Fruit fly (Drosophila melanogaster): ENCODE data around the gene CG34178.

Gene CG34178

dm6 chr2L:4393842-4394421 is 39.8 kb upstream of the CG34178 start, which contains the start of gene CG3652 (continued):
- TF ChIP-seq CG32772 (GFP tag; IDR thresholded peaks at IDR 0.05) (0 out of 2 replicates have a peak, but pooled peaks have one; percentile 8), dm (GFP tag; optimal IDR thresholded peaks at IDR 0.05) (peak; percentile 2), CG17912 (GFP tag; optimal IDR thresholded peaks at IDR 0.05) (no peak), Med (GFP tag) (peak; percentile 33), jumu (GFP tag; optimal IDR thresholded peaks at IDR 0.05) (peak; percentile 30), HmgD (GFP tag; optimal IDR thresholded peaks at IDR 0.05) (peak; percentile 27), Hr3 (GFP tag; optimal IDR thresholded peaks at IDR 0.05) (peak; percentile 30), bbx (GFP tag; IDR thresholded peaks at IDR 0.05; ENCODE audit: partially characterized antibody) (0 out of 2 replicates have a peak, but pooled peaks have one; percentile 14), Asciz (GFP tag; optimal IDR thresholded peaks at IDR 0.05) (no peak), Ssrp (tag; optimal IDR thresholded peaks at IDR 0.05) (peak; percentile 11), CTCF (GFP tag; optimal IDR thresholded peaks at IDR 0.05) (peak; percentile 60), Dek (tag; optimal IDR thresholded peaks at IDR 0.05) (no peak), Sry-δ (GFP tag; optimal IDR thresholded peaks at IDR 0.05) (peak; percentile 75), Xbp1 (GFP tag; optimal IDR thresholded peaks at IDR 0.05) (peak; percentile 49), lola (GFP tag; optimal IDR thresholded peaks at IDR 0.05) (peak in 1 of 3 experiments; percentile 29), sisA (GFP tag; IDR thresholded peaks at IDR 0.05) (no peak), Scr (GFP tag; IDR thresholded peaks at IDR 0.05; ENCODE audit: partially characterized antibody) (peak; percentile 60), CG30403 (GFP tag; optimal IDR thresholded peaks at IDR 0.05) (peak; percentile 52), pnt (GFP tag; optimal IDR thresholded peaks at IDR 0.05) (peak; percentile 34), CG34224 (GFP tag; IDR thresholded peaks at IDR 0.05; ENCODE audit: partially characterized antibody) (peak; percentile 38; the same call in 1 of the 3 replicates), prd (optimal IDR thresholded peaks at IDR 0.05) (no peak), prd (GFP tag; IDR thresholded peaks at IDR 0.05) (peak; percentile 38; the same call in 1 of the 3 replicates), CG9609 (GFP tag; optimal IDR thresholded peaks at IDR 0.05) (peak; percentile 19), vnd (GFP tag; IDR thresholded peaks at IDR 0.05; ENCODE audit: partially characterized antibody) (no peak), dati (GFP tag; IDR thresholded peaks at IDR 0.05) (no peak), Dad (GFP tag; optimal IDR thresholded peaks at IDR 0.05) (peak; percentile 9), CG11696 (GFP tag; IDR thresholded peaks at IDR 0.05) (no peak), Gug (GFP tag; IDR thresholded peaks at IDR 0.05) (peak; percentile 12; the same call in 1 of the 4 replicates), CG9797 (GFP tag; optimal IDR thresholded peaks at IDR 0.05) (peak; percentile 78), Ptx1 (GFP tag; IDR thresholded peaks at IDR 0.05) (peak; percentile 18; the same call in 1 of the 2 replicates), HmgZ (tag; optimal IDR thresholded peaks at IDR 0.05) (no peak), sna (GFP tag; IDR thresholded peaks at IDR 0.05; ENCODE audit: partially characterized antibody) (peak; percentile 18; the same call in 1 of the 2 replicates), Atf6 (GFP tag; IDR thresholded peaks at IDR 0.05) (no peak), al (GFP tag; IDR thresholded peaks at IDR 0.05) (peak; percentile 20; the same call in 1 of the 2 replicates), CG2116 (GFP tag; optimal IDR thresholded peaks at IDR 0.05) (peak; percentile 71), maf-S (GFP tag; optimal IDR thresholded peaks at IDR 0.05) (peak; percentile 20), pfk (GFP tag; optimal IDR thresholded peaks at IDR 0.05) (no peak), Aef1 (GFP tag; IDR thresholded peaks at IDR 0.05) (no peak), CG13424 (tag; optimal IDR thresholded peaks at IDR 0.05) (peak; percentile 28), gfzf (GFP tag; optimal IDR thresholded peaks at IDR 0.05) (peak; percentile 67), CG7786 (GFP tag; optimal IDR thresholded peaks at IDR 0.05) (peak; percentile 23), Abd-B (GFP tag; optimal IDR thresholded peaks at IDR 0.05) (peak; percentile 42), stwl (tag; optimal IDR thresholded peaks at IDR 0.05) (peak; percentile 38), vfl (GFP tag; optimal IDR thresholded peaks at IDR 0.05) (peak; percentile 9), knrl (GFP tag; IDR thresholded peaks at IDR 0.05; ENCODE audit: partially characterized antibody) (peak; percentile 47; the same call in 2 of the 3 replicates), Doc3 (GFP tag; IDR thresholded peaks at IDR 0.05; ENCODE audit: partially characterized antibody) (0 out of 3 replicates have a peak, but pooled peaks have one; percentile 21), ara (GFP tag; IDR thresholded peaks at IDR 0.05) (no peak), CG9932 (GFP tag; IDR thresholded peaks at IDR 0.05) (peak; percentile 30; the same call in 1 of the 2 replicates), HLH4C (GFP tag; IDR thresholded peaks at IDR 0.05; ENCODE audit: partially characterized antibody) (peak; percentile 54)
